Worm (Caenorhabditis elegans) whole organism, late embryonic: ENCODE data around the gene glr-2.

Source experiments
- elt-2 ChIP-seq: sonication (generic microtip); optimal IDR thresholded peaks from 2 replicates; lab custom pipeline; 2016; ENCODE audit warnings: missing genetic modification reagents, missing genetic modification characterization, missing compliant biosample characterization
- sox-4 ChIP-seq: sonication (generic microtip); optimal IDR thresholded peaks from 2 replicates; lab custom pipeline; 2017; ENCODE audit warnings: mild to moderate bottlenecking, missing genetic modification characterization, inconsistent platforms, missing compliant biosample characterization
- tbx-2 ChIP-seq: sonication (generic microtip); optimal IDR thresholded peaks from 2 replicates; lab custom pipeline; 2016; ENCODE audit warnings: missing genetic modification characterization, missing compliant biosample characterization

ce11 chrIII:7124364-7124763 lies 20.4 kb downstream of the glr-2 start, which contains the start of gene B0280.2:
- TF ChIP-seq elt-2 (tag; lab: Kevin White, UChicago) (no peak), tbx-2 (tag; lab: Kevin White, UChicago) (no peak), sox-4 (tag; lab: Kevin White, UChicago) (no peak)
